Worm (Caenorhabditis elegans) whole organism, L1 larva: ENCODE measurements around the gene ctps-1.

Source experiments
- C34B4.2 ChIP-seq: sonication (generic microtip); optimal IDR thresholded peaks from 2 replicates; lab custom pipeline; 2017; ENCODE audit warnings: mild to moderate bottlenecking, missing genetic modification characterization, missing compliant biosample characterization
- alr-1 ChIP-seq: fragments of 200-800 bp; sonication (Bioruptor generic); optimal IDR thresholded peaks from 2 replicates; lab custom pipeline; 2018; ENCODE audit warnings: borderline replicate concordance, mild to moderate bottlenecking, missing genetic modification characterization, missing compliant biosample characterization
- blmp-1 ChIP-seq: fragments of 150-350 bp; optimal IDR thresholded peaks from 2 replicates; lab custom pipeline; 2014; ENCODE audit warnings: missing biosample characterization, missing genetic modification characterization
- ceh-63 ChIP-seq: fragments of 200-800 bp; sonication (Bioruptor generic); optimal IDR thresholded peaks from 2 replicates; lab custom pipeline; 2018; ENCODE audit warnings: mild to moderate bottlenecking, missing genetic modification characterization, missing compliant biosample characterization
- ceh-82 ChIP-seq, 3 experiments: fragments of 150-350 bp in 1 of 3; sonication (generic microtip) in 2 of 3; optimal IDR thresholded peaks; 2 replicates each; lab custom pipeline; 2014 to 2017; ENCODE audit warnings: missing biosample characterization in 3 of 3, missing genetic modification characterization in 3 of 3
- dsc-1 ChIP-seq: sonication (generic microtip); optimal IDR thresholded peaks from 2 replicates; lab custom pipeline; 2016; ENCODE audit warnings: mild to moderate bottlenecking, missing genetic modification characterization, missing compliant biosample characterization
- efl-1 ChIP-seq, 4 experiments: fragments of 150-350 bp; optimal IDR thresholded peaks in 3 of 4; peaks in 1 of 4; 1 replicate in 1 of 4; 2 replicates in 3 of 4; lab custom pipeline; 2014; ENCODE audit warnings: missing biosample characterization in 2 of 4, missing genetic modification characterization in 2 of 4, missing genetic modification reagents in 2 of 4
- elt-2 ChIP-seq: sonication (generic microtip); optimal IDR thresholded peaks from 2 replicates; lab custom pipeline; 2016; ENCODE audit warnings: missing genetic modification characterization, mild to moderate bottlenecking, inconsistent platforms, missing compliant biosample characterization, missing genetic modification reagents
- elt-3 ChIP-seq, 6 experiments: fragments of 150-350 bp in 1 of 6; sonication (generic microtip); optimal IDR thresholded peaks; 2 replicates each; lab custom pipeline; 2017 to 2018; ENCODE audit warnings: missing biosample characterization in 6 of 6, missing genetic modification characterization in 6 of 6, inconsistent platforms in 1 of 6
- fkh-10 ChIP-seq: sonication (generic microtip); optimal IDR thresholded peaks from 2 replicates; lab custom pipeline; 2017; ENCODE audit warnings: missing biosample characterization, missing genetic modification reagents, missing genetic modification characterization
- fkh-4 ChIP-seq: sonication (generic microtip); optimal IDR thresholded peaks from 2 replicates; lab custom pipeline; 2016; ENCODE audit warnings: missing compliant biosample characterization, missing genetic modification characterization, borderline replicate concordance
- grh-1 ChIP-seq: fragments of 200-800 bp; sonication (Bioruptor generic); IDR thresholded peaks from 2 replicates; pipeline ENCODE4 v1.3.6; 2022; ENCODE audit warnings: missing genetic modification reagents, missing genetic modification characterization, missing compliant biosample characterization
- irx-1 ChIP-seq: sonication (generic microtip); optimal IDR thresholded peaks from 2 replicates; lab custom pipeline; 2016; ENCODE audit warnings: missing genetic modification characterization, missing compliant biosample characterization
- lin-14 ChIP-seq: fragments of 200-800 bp; sonication (Bioruptor generic); optimal IDR thresholded peaks from 2 replicates; lab custom pipeline; 2018; ENCODE audit warnings: mild to moderate bottlenecking, missing genetic modification characterization, moderate library complexity, missing compliant biosample characterization
- lin-15B ChIP-seq: fragments of 150-350 bp; sonication (generic microtip); optimal IDR thresholded peaks from 3 replicates; lab custom pipeline; 2014; ENCODE audit warnings: missing biosample characterization, missing genetic modification characterization
- lin-39 ChIP-seq: fragments of 150-350 bp; optimal IDR thresholded peaks from 2 replicates; lab custom pipeline; 2014; ENCODE audit warnings: missing biosample characterization, missing genetic modification reagents, missing genetic modification characterization
- lsy-2 ChIP-seq, 2 experiments: fragments of 150-350 bp; optimal IDR thresholded peaks; 2 replicates each; lab custom pipeline; 2014; ENCODE audit warnings: missing biosample characterization in 2 of 2, missing genetic modification characterization in 2 of 2
- mdl-1 ChIP-seq, 2 experiments: fragments of 150-350 bp; optimal IDR thresholded peaks; 2 replicates each; lab custom pipeline; 2014 to 2017; ENCODE audit warnings: missing biosample characterization in 2 of 2, missing genetic modification characterization in 2 of 2, inconsistent platforms in 1 of 2
- mep-1 ChIP-seq: fragments of 150-350 bp; optimal IDR thresholded peaks from 2 replicates; lab custom pipeline; 2014; ENCODE audit warnings: missing biosample characterization, missing genetic modification characterization
- nhr-237 ChIP-seq: fragments of 150-350 bp; optimal IDR thresholded peaks from 2 replicates; lab custom pipeline; 2014; ENCODE audit warnings: missing biosample characterization, missing genetic modification characterization
- nhr-71 ChIP-seq: sonication (generic microtip); optimal IDR thresholded peaks from 2 replicates; lab custom pipeline; 2016; ENCODE audit warnings: mild to moderate bottlenecking, missing genetic modification characterization, moderate library complexity, missing compliant biosample characterization
- nhr-76 ChIP-seq: sonication (generic microtip); optimal IDR thresholded peaks from 2 replicates; lab custom pipeline; 2017; ENCODE audit warnings: missing biosample characterization, missing genetic modification characterization
- nhr-77 ChIP-seq: fragments of 150-350 bp; optimal IDR thresholded peaks from 2 replicates; lab custom pipeline; 2014; ENCODE audit warnings: missing biosample characterization, missing genetic modification characterization
- nhr-84 ChIP-seq: sonication (generic microtip); optimal IDR thresholded peaks from 2 replicates; lab custom pipeline; 2017; ENCODE audit warnings: missing biosample characterization, missing genetic modification characterization
- nhr-85 ChIP-seq: sonication (generic microtip); peaks from one replicate; lab custom pipeline; 2016; ENCODE audit warnings: missing genetic modification characterization, inconsistent platforms, missing compliant biosample characterization
- nhr-90 ChIP-seq: sonication (generic microtip); optimal IDR thresholded peaks from 2 replicates; lab custom pipeline; 2016; ENCODE audit warnings: mild to moderate bottlenecking, missing genetic modification characterization, missing compliant biosample characterization; ENCODE audit not compliant: poor library complexity
- pag-3 ChIP-seq: sonication (generic microtip); optimal IDR thresholded peaks from 2 replicates; lab custom pipeline; 2017; ENCODE audit warnings: missing genetic modification characterization, mild to moderate bottlenecking, missing compliant biosample characterization, antibody characterized with exemption, borderline replicate concordance; ENCODE audit not compliant: insufficient read depth
- snpc-4 ChIP-seq: fragments of 150-350 bp; optimal IDR thresholded peaks from 2 replicates; lab custom pipeline; 2014; ENCODE audit warnings: missing biosample characterization, missing genetic modification characterization
- swsn-7 ChIP-seq: sonication (generic microtip); optimal IDR thresholded peaks from 2 replicates; lab custom pipeline; 2016; ENCODE audit warnings: missing genetic modification characterization, missing compliant biosample characterization
- tlp-1 ChIP-seq: fragments of 150-350 bp; optimal IDR thresholded peaks from 2 replicates; lab custom pipeline; 2014; ENCODE audit warnings: missing biosample characterization, missing genetic modification characterization
- unc-86 ChIP-seq: sonication (generic microtip); optimal IDR thresholded peaks from 2 replicates; lab custom pipeline; 2016; ENCODE audit warnings: missing genetic modification characterization, missing compliant biosample characterization
- vab-15 ChIP-seq: sonication (generic microtip); optimal IDR thresholded peaks from 2 replicates; lab custom pipeline; 2017; ENCODE audit warnings: missing genotype, mild to moderate bottlenecking, missing genetic modification characterization, missing compliant biosample characterization
- xbp-1 ChIP-seq: sonication (generic microtip); optimal IDR thresholded peaks from 2 replicates; lab custom pipeline; 2016; ENCODE audit warnings: missing genetic modification characterization, missing compliant biosample characterization
- zag-1 ChIP-seq: fragments of 150-350 bp; optimal IDR thresholded peaks from 2 replicates; lab custom pipeline; 2014; ENCODE audit warnings: missing biosample characterization, missing genetic modification characterization
- ztf-4 ChIP-seq: fragments of 150-350 bp; optimal IDR thresholded peaks from 2 replicates; lab custom pipeline; 2014; ENCODE audit warnings: missing biosample characterization, missing genetic modification characterization

ctps-1 gene

DNA sequence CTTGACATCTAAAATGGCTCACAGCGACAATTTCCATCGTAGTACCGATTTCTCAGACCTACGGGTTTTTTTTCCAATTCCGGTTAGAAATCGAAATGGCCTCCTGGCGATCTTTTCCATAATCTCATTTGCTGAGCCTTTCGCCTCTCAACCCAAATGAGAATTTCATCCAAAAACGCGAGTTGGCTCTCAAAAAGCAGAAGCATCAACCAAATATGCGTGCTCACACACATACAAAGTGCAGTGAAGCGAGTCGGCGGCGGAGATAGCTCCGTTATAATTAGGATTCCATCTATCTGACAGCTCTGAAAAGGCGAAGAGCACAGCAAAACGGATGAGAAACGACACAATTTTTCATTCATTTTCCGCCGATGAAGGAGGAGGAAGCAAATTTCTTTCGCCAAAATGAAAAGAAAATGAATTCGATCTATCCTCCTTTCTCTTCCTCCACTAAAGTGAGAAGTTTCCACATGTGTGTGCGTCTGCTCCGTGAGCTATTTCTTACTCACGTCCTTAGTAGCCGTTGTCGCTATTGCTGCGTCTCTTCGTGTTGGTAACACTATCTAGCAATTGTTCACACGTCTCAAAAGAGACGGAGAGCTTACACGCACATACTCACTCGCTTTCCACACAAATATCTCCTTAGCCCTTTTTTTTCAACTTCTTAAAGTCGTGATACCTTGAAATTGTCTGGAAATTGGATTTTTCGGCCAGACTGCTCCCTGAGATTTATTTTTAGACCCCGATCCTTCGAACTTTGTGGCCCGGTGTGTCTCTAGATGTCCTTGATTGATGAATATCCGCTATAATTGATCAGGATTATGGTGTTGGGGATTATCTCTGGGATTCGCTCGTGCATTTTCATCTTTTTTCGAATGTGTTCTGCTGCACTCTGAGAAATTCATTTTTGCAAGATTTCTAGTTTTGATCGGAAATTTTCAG is 42.3 kb upstream of the ctps-1 start (continued):
- TF ChIP-seq lin-39 (tag; lab: Kevin White, UChicago) (no peak), lin-14 (peak; percentile 63), nhr-90 (tag; lab: Kevin White, UChicago) (no peak), nhr-77 (tag; lab: Kevin White, UChicago) (no peak), lin-15B (tag; lab: Kevin White, UChicago) (no peak), tlp-1 (tag; lab: Kevin White, UChicago) (no peak), ceh-63 (GFP tag; lab: Kevin White, UChicago) (no peak), grh-1 (GFP tag; lab: Robert Waterston, UW) (no peak), efl-1 (optimal IDR thresholded peaks at IDR 0.05; lab: Kevin White, UChicago) (no peak), efl-1 (GFP tag; optimal IDR thresholded peaks at IDR 0.05 in 1 of 2; lab: Kevin White, UChicago) (no peak), pag-3 (tag; lab: Kevin White, UChicago) (no peak), nhr-84 (tag; lab: Kevin White, UChicago) (no peak), snpc-4 (tag; lab: Kevin White, UChicago) (no peak)

DNA sequence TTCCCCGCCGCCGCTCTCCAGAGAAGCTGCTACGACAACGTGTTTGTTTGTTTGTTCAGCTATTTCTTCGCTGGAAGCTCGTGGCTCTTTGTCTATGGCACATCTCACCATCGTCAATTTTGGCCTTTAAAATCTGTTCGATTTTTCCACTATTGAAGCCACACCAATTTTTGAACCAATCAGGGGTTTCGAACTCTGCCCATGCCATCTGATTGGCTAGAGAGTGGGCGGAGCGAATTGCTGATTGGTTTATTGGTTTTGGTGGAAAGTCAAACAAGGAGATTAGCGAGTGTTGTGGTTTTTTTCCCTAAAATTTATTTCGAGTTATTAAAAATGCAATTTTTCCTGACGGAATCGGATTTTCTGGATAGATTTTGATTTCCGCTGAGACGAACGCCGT is 38.5 kb upstream of the ctps-1 start:
- no peak for TF ChIP-seq ztf-4 (tag; lab: Kevin White, UChicago)
- no peak for TF ChIP-seq irx-1 (tag; lab: Kevin White, UChicago)
- TF ChIP-seq alr-1, result no peak
- TF ChIP-seq ceh-82 (tag; optimal IDR thresholded peaks at IDR 0.05; lab: Kevin White, UChicago), result no peak
- no peak for TF ChIP-seq mdl-1 (tag; optimal IDR thresholded peaks at IDR 0.05; lab: Kevin White, UChicago)
- TF ChIP-seq nhr-90 (tag; lab: Kevin White, UChicago), result no peak
- no peak for TF ChIP-seq nhr-71
- TF ChIP-seq lin-39 (tag; lab: Kevin White, UChicago), result no peak

DNA sequence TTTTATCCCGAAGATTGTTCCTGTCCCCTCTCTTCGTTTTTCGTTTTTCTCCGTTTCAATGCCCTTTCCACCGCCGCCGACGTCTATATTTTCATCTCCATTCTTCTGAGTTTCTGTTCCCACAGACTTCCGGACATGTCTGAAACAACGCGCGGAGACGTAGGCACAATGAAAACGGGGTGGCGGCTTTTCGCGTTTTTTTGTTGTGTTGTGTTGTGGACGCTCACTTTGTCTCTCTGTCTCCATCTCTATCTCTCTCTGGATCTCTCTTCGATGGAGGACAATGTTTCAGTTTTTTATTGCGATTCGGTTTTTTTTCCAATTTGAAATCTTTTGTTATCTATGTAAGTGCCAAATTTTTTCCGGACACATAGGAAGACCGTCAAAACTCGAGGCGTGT is 34.7 kb upstream of the ctps-1 start:
- no peak for TF ChIP-seq nhr-76
- peak; percentile 13 for TF ChIP-seq lin-14
- TF ChIP-seq, all 84 proteins: peak for 1

DNA sequence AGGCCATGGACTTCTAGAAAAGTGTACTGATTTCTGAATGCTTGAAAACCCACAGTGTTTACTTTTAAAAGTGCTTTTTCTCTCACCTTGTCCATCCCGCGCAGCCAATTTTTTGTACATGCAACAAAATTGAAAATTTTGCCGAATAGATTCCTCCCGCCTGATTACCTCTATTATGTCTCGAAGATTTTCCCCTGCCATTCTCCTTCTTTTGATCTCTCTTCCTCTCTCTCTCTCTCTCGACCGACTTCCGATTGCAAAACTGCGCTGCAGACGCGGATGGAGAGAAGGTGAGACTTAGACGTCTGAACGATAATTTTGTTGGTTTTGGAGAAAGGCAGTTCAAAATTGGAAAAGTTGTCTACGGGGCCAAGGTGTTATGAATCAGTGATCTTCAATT is 20.2 kb upstream of the ctps-1 start:
- no peak for TF ChIP-seq swsn-7
- no peak for TF ChIP-seq nhr-84 (tag; lab: Kevin White, UChicago)
- TF ChIP-seq irx-1 (tag; lab: Kevin White, UChicago), result no peak
- no peak for TF ChIP-seq tlp-1 (tag; lab: Kevin White, UChicago)
- TF ChIP-seq fkh-4 (tag; lab: Kevin White, UChicago), result no peak
- TF ChIP-seq elt-2 (tag; lab: Kevin White, UChicago), result no peak
- TF ChIP-seq lin-14, result peak; percentile 52
- TF ChIP-seq unc-86 (tag; lab: Kevin White, UChicago), result no peak
- TF ChIP-seq lsy-2 (tag; optimal IDR thresholded peaks at IDR 0.05; lab: Kevin White, UChicago), result no peak
- TF ChIP-seq ceh-63 (GFP tag; lab: Kevin White, UChicago), result no peak
- TF ChIP-seq dsc-1, result no peak
- TF ChIP-seq nhr-85 (tag; lab: Kevin White, UChicago), result peak; percentile 53
- TF ChIP-seq xbp-1 (tag; lab: Kevin White, UChicago), result no peak
- no peak for TF ChIP-seq vab-15
- TF ChIP-seq mep-1 (tag; lab: Kevin White, UChicago), result peak; percentile 45
- no peak for TF ChIP-seq nhr-237 (tag; lab: Kevin White, UChicago)
- TF ChIP-seq blmp-1 (tag; lab: Kevin White, UChicago), result peak; percentile 91
- TF ChIP-seq elt-3 (tag; optimal IDR thresholded peaks at IDR 0.05; lab: Kevin White, UChicago), result peak in 1 of 6 experiments; percentile 37
- TF ChIP-seq zag-1 (tag; lab: Kevin White, UChicago), result no peak
- no peak for TF ChIP-seq fkh-10 (GFP tag; lab: Kevin White, UChicago)
- no peak for TF ChIP-seq C34B4.2
